Worm (Caenorhabditis elegans) whole organism, young adult: ENCODE measurements around the gene egli-1.

Experiments used
- F39B2.1 ChIP-seq: fragments of 200-800 bp; sonication (Bioruptor generic); IDR thresholded peaks from 2 replicates; pipeline ENCODE4 v1.3.6; 2022; ENCODE audit warnings: missing genetic modification reagents, missing genetic modification characterization, missing compliant biosample characterization
- F49E8.2 ChIP-seq: sonication (generic microtip); optimal IDR thresholded peaks from 3 replicates; lab custom pipeline; 2017; ENCODE audit warnings: missing genetic modification characterization, mild to moderate bottlenecking, missing compliant biosample characterization, antibody characterized with exemption, moderate library complexity; ENCODE audit not compliant: insufficient read depth
- Y95B8A.8 ChIP-seq: fragments of 200-800 bp; sonication (Bioruptor generic); IDR thresholded peaks from 2 replicates; pipeline ENCODE4 v1.3.6; 2022; ENCODE audit warnings: missing genetic modification reagents, missing genetic modification characterization, missing compliant biosample characterization
- ZK185.1 ChIP-seq: sonication (generic microtip); optimal IDR thresholded peaks from 2 replicates; lab custom pipeline; 2016; ENCODE audit warnings: mild to moderate bottlenecking, missing genetic modification characterization, missing compliant biosample characterization; ENCODE audit not compliant: poor library complexity, severe bottlenecking
- dpff-1 ChIP-seq: sonication (generic microtip); optimal IDR thresholded peaks from 2 replicates; lab custom pipeline; 2017; ENCODE audit warnings: mild to moderate bottlenecking, missing genetic modification characterization, missing compliant biosample characterization
- egl-44 ChIP-seq: fragments of 200-800 bp; sonication (Bioruptor generic); IDR thresholded peaks from 2 replicates; pipeline ENCODE4 v1.3.6; 2022; ENCODE audit warnings: missing genetic modification reagents, missing genetic modification characterization, missing compliant biosample characterization
- pbrm-1 ChIP-seq: fragments of 200-800 bp; sonication (Bioruptor generic); IDR thresholded peaks from 2 replicates; pipeline ENCODE4 v1.3.6; 2022; ENCODE audit warnings: missing genetic modification reagents, missing genetic modification characterization, missing compliant biosample characterization
- snpc-4 ChIP-seq, 5 experiments: fragments of 150-350 bp in 1 of 5; sonication (generic microtip) in 4 of 5; optimal IDR thresholded peaks; 2 replicates each; lab custom pipeline; 2014 to 2018; ENCODE audit warnings: missing genetic modification characterization in 5 of 5, missing biosample characterization in 3 of 5, antibody characterized with exemption in 2 of 5, mild to moderate bottlenecking in 2 of 5, missing compliant biosample characterization in 2 of 5, missing genotype in 2 of 5, moderate library complexity in 2 of 5, missing genetic modification reagents in 1 of 5
- unc-130 ChIP-seq: sonication (generic microtip); optimal IDR thresholded peaks from 2 replicates; lab custom pipeline; 2016; ENCODE audit warnings: missing genetic modification reagents, missing genetic modification characterization, missing compliant biosample characterization
- unc-62 ChIP-seq: fragments of 150-350 bp; optimal IDR thresholded peaks from 2 replicates; lab custom pipeline; 2014; ENCODE audit warnings: missing biosample characterization, missing genetic modification reagents, missing genetic modification characterization

ce11 chrII:9282065-9282464 lies 41.7 kb upstream of the egli-1 start:
- TF ChIP-seq unc-130 (GFP tag; lab: Kevin White, UChicago) (no peak), Y95B8A.8 (GFP tag; lab: Robert Waterston, UW) (no peak), unc-62 (GFP tag; lab: Kevin White, UChicago) (no peak), ZK185.1 (tag; lab: Kevin White, UChicago) (no peak), F49E8.2 (tag; lab: Kevin White, UChicago) (no peak), F39B2.1 (GFP tag; lab: Robert Waterston, UW) (no peak), snpc-4 (GFP tag; optimal IDR thresholded peaks at IDR 0.05; lab: Kevin White, UChicago) (no peak), snpc-4 (tag; optimal IDR thresholded peaks at IDR 0.05; lab: Kevin White, UChicago) (no peak), pbrm-1 (GFP tag; lab: Robert Waterston, UW) (no peak), egl-44 (GFP tag; lab: Robert Waterston, UW) (no peak), dpff-1 (tag; lab: Kevin White, UChicago) (no peak)
